Worm (Caenorhabditis elegans): Measurements from ENCODE around the gene srab-16.

The srab-16 gene

DNA sequence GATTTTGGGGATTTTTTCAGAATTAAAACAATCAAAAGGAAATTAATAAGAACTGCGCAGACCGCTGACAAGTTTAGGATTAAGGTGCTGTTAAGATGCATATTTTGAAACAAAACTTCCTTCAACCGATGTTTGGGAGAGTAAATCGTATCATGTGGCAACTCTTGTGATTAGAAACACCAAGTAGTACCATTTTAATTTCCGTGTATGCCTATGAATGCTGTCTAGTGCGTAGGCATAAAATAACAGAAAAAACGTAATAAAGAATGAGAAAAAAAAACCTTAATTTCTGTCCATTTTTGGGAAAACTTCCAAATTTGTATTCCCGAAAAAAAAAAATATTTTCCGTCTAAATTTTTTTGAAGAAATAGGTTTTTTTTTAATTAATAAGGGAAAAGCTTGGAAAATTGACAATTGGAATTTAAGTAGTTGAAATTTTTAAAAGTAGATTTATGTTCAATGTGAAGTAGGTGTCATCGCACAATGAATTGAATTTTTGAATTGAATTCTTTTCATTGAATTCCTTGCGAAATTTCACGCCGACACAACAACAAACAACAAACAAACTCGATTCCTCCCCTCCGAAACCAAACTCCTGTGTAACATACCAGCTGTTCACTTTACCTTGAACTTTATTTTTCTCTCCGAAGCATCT lies 29.7 kb upstream of the srab-16 start, which contains the start of the genes str-262 and srp-1:
Gene str-262, minus strand, starts transcription at position 101 of the 655 bp plus-strand sequence.
Gene srp-1, plus strand, starts transcription at position 605 of the 655 bp plus-strand sequence.
- no peak for TF ChIP-seq nfya-1 (tag; optimal IDR thresholded peaks at IDR 0.05; ENCODE audit: borderline replicate concordance, insufficient read depth)
- no peak for TF ChIP-seq athp-1 (tag; optimal IDR thresholded peaks at IDR 0.05)
- TF ChIP-seq tlf-1 (GFP tag; optimal IDR thresholded peaks at IDR 0.05) = no peak
- TF ChIP-seq nhr-27 (tag; optimal IDR thresholded peaks at IDR 0.05) = no peak
- no peak for TF ChIP-seq egrh-3 (GFP tag; IDR thresholded peaks at IDR 0.05)
- TF ChIP-seq snpc-3.4 (tag; optimal IDR thresholded peaks at IDR 0.05) = no peak
- no peak for TF ChIP-seq lin-35 (GFP tag; optimal IDR thresholded peaks at IDR 0.05)
- no peak for TF ChIP-seq madf-6 (GFP tag; IDR thresholded peaks at IDR 0.05)
- no peak for TF ChIP-seq snpc-1.3 (tag; optimal IDR thresholded peaks at IDR 0.05; ENCODE audit: insufficient read depth)
- no peak for TF ChIP-seq xnd-1 (tag; optimal IDR thresholded peaks at IDR 0.05)
- TF ChIP-seq ekl-4 (GFP tag; IDR thresholded peaks at IDR 0.05) = no peak
- TF ChIP-seq pbrm-1 (GFP tag; IDR thresholded peaks at IDR 0.05) = no peak

DNA sequence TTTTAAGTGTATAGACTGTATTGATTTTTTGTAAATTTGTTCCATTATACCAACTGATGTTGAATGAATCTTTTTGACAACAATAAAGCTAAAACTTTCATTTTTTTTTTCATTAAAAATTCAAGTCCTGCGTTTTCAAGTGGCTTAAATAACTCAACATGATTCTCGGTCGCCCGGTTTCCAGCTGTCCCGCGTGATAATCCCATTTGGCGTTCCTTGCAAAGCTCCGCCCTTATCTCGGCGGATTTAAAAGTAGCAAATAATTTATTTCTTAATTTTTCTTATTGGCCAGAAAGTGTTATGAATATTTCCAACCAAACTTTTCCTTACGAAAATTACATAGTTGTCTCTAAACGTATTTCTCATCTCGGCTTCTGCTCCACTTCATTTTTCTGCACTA lies 26.4 kb upstream of the srab-16 start, which contains the start of gene str-20:
Gene str-20, plus strand, starts transcription at position 301 of the 400 bp plus-strand sequence.
- no peak for TF ChIP-seq F55B11.4 (tag; optimal IDR thresholded peaks at IDR 0.05; ENCODE audit: borderline replicate concordance, insufficient read depth)
- no peak for TF ChIP-seq F57C9.4 (tag; optimal IDR thresholded peaks at IDR 0.05)
- TF ChIP-seq repo-1 (tag; optimal IDR thresholded peaks at IDR 0.05) = no peak
- no peak for TF ChIP-seq lag-1 (GFP tag; IDR thresholded peaks at IDR 0.05)
- TF ChIP-seq F10E7.11 (tag; optimal IDR thresholded peaks at IDR 0.05) = no peak
- TF ChIP-seq hmg-20 (GFP tag; IDR thresholded peaks at IDR 0.05) = no peak
- TF ChIP-seq F22D6.2 (tag; optimal IDR thresholded peaks at IDR 0.05) = no peak
- no peak for TF ChIP-seq nhr-27 (tag; optimal IDR thresholded peaks at IDR 0.05)
- TF ChIP-seq dox-1 (GFP tag; IDR thresholded peaks at IDR 0.05) = no peak
- TF ChIP-seq F49E8.2 (tag; optimal IDR thresholded peaks at IDR 0.05; ENCODE audit: insufficient read depth) = no peak

DNA sequence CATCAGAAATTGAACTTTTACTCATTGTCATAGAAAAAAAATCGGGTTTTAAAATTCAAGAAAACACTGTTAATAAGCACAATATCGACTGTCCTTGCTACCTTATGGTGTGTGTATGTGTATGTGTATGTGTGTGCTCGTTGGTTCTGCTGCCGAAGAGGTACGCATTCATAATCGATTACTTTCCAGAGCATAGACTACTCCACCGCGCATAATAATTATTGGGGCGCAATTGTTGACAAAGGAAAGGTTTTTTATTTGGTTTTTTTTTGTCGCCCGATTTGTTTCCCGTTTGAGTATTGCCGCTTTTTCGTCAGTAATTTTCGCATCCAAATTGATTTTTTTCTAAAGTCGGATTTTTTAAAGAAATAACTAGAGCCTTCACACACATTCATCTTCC lies 21.3 kb upstream of the srab-16 start, which contains the start of gene C05E4.15:
Gene C05E4.15, minus strand, starts transcription at position 101 of the 400 bp plus-strand sequence.
- TF ChIP-seq xnd-1 (tag; optimal IDR thresholded peaks at IDR 0.05) (no peak), snpc-4 (GFP tag; optimal IDR thresholded peaks at IDR 0.05) (no peak), snpc-4 (tag; optimal IDR thresholded peaks at IDR 0.05) (no peak)

DNA sequence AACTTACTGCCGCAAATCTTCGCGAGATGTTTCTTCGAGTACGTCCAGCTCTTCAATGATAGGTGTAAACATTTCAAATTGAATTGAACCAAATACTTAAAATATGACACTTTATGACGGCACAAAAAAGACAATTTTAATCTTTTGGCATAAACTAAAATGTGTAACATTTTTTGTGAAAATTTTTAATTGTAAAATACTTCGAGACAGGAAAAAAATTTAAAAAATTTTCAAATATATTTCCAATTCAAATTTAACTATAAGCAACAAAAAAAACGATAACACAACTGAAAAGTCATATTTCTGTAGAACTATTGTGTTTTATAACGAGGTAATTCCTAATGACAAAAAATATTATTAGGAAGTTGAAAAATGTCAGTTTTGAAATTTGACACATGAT lies 20.6 kb upstream of the srab-16 start, which contains the start of gene C05E4.12:
Gene C05E4.12, minus strand, starts transcription at position 101 of the 400 bp plus-strand sequence.
- TF ChIP-seq ceh-40 (GFP tag; IDR thresholded peaks at IDR 0.05) = no peak
- TF ChIP-seq lsl-1 (GFP tag; optimal IDR thresholded peaks at IDR 0.05) = no peak
- TF ChIP-seq nhr-80 (tag; optimal IDR thresholded peaks at IDR 0.05) = no peak
- no peak for TF ChIP-seq ets-4 (GFP tag; optimal IDR thresholded peaks at IDR 0.05)
- TF ChIP-seq madf-8 (GFP tag; conservative IDR thresholded peaks at IDR 0.05) = no peak
- TF ChIP-seq B0261.1 (tag; optimal IDR thresholded peaks at IDR 0.05) = no peak
- TF ChIP-seq F39B2.1 (GFP tag; IDR thresholded peaks at IDR 0.05) = no peak
- TF ChIP-seq F49E8.2 (tag; optimal IDR thresholded peaks at IDR 0.05; ENCODE audit: insufficient read depth) = no peak
- no peak for TF ChIP-seq K11D2.4 (GFP tag; IDR thresholded peaks at IDR 0.05)
- TF ChIP-seq lsy-27 (tag; optimal IDR thresholded peaks at IDR 0.05; ENCODE audit: borderline replicate concordance, insufficient read depth) = no peak
- no peak for TF ChIP-seq dpl-1 (GFP tag; optimal IDR thresholded peaks at IDR 0.05)
- TF ChIP-seq hlh-12 (tag; optimal IDR thresholded peaks at IDR 0.05) = no peak
- no peak for TF ChIP-seq T26A5.8 (tag; optimal IDR thresholded peaks at IDR 0.05)
- no peak for TF ChIP-seq aptf-2 (GFP tag; conservative IDR thresholded peaks at IDR 0.05)
- no peak for TF ChIP-seq rcor-1 (GFP tag; IDR thresholded peaks at IDR 0.05)

All from whole organism, young adult.